Fruit fly (Drosophila melanogaster) whole organism, wandering third instar larva: Measurements from ENCODE around the gene CG3061.

Source experiments
- Hr83 ChIP-seq: fragments of 200-300 bp; sonication (Bioruptor generic); optimal IDR thresholded peaks from 2 replicates; lab custom pipeline; 2016; ENCODE audit warnings: missing biosample characterization, mild to moderate bottlenecking, missing genetic modification characterization, moderate library complexity; ENCODE audit not compliant: poor library complexity, severe bottlenecking
- Jra ChIP-seq: sonication (Bioruptor generic); optimal IDR thresholded peaks from 2 replicates; lab custom pipeline; 2016; ENCODE audit warnings: missing biosample characterization, missing genetic modification characterization
- Myc ChIP-seq: fragments of >200 bp; optimal IDR thresholded peaks from 2 replicates; lab custom pipeline; 2017
- foxo ChIP-seq, 2 experiments: fragments of 200-800 bp; sonication (Bioruptor generic); optimal IDR thresholded peaks; 2 replicates in 1 of 2; 3 replicates in 1 of 2; lab custom pipeline; 2016 to 2017; ENCODE audit warnings: missing biosample characterization in 2 of 2, missing genetic modification characterization in 2 of 2
- lola ChIP-seq: fragments of >200 bp; optimal IDR thresholded peaks from 2 replicates; lab custom pipeline; 2017; ENCODE audit warnings: missing biosample characterization, missing genetic modification characterization
- rgr ChIP-seq: fragments of 200-800 bp; sonication (Bioruptor generic); optimal IDR thresholded peaks from 3 replicates; lab custom pipeline; 2016; ENCODE audit warnings: missing biosample characterization, mild to moderate bottlenecking, missing genetic modification characterization

dm6 chr3R:14026953-14027721 lies 5.0 kb upstream of the CG3061 start:
- TF ChIP-seq Jra (GFP tag; lab: Kevin White, UChicago) (no peak), Hr83 (GFP tag; lab: Kevin White, UChicago) (no peak), lola (GFP tag; lab: Kevin White, UChicago) (no peak), foxo (GFP tag; optimal IDR thresholded peaks at IDR 0.05; lab: Kevin White, UChicago) (peak; percentile 35 to 56), rgr (no peak), Myc (lab: Kevin White, UChicago) (no peak)
